Worm (Caenorhabditis elegans): Measurements from ENCODE around the gene F28F9.3.

DNA sequence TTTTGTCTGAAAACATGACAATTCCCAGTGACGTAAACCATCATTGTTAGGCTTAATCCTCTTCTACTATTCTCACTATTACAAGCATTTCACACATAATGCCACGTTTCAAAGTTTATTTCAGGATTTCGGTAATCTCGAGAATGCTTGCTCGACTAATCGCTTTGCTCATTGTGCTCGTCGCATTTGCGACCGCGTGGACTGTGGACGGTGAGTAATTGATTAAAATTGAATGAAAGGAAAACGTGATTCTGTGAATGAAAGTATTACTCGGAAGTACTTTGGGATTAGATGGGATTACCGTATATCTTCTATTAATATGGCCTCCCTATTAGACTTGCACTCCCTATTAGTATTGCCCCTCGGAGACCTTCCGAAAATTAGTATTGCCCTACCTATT, 7.1 kb downstream of the F28F9.3 start:
- TF ChIP-seq let-607 (tag; optimal IDR thresholded peaks at IDR 0.05) (no peak), bed-1 (GFP tag; IDR thresholded peaks at IDR 0.05) (no peak), ama-1 (optimal IDR thresholded peaks at IDR 0.05) (no peak), ama-1 (GFP tag; optimal IDR thresholded peaks at IDR 0.05) (no peak)
